Worm (Caenorhabditis elegans): ENCODE results near the gene C47G2.3.

The C47G2.3 gene

ce11 chrII:11297217-11297738 is 7.3 kb upstream of the C47G2.3 start, which contains the start of gene saps-1 (continued):
- TF ChIP-seq nhr-27 (tag; optimal IDR thresholded peaks at IDR 0.05), result no peak
- no peak for TF ChIP-seq B0261.1 (tag; optimal IDR thresholded peaks at IDR 0.05)
- no peak for TF ChIP-seq nhr-90 (tag; optimal IDR thresholded peaks at IDR 0.05)
- TF ChIP-seq hmg-1.2 (GFP tag; IDR thresholded peaks at IDR 0.05), result peak; percentile 39; the same call in 1 of the 2 replicates

DNA sequence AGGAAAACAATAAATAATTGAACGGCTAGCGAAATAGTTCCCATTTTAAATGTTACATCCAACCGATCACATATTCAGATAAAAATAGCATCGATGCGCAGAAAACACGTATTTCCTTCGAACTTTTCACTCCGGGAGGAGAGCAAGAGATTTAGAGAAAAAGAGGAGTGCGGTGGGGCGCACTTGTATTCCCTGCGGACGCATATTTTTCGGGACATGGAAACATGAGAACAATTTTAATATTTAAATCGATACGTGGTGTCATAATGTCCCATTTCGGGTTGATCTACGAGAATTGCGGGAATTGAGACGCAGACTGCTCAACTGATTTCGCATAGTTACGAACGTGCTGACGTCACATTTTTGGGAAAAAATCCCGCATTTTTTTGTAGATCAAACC is 3.5 kb upstream of the C47G2.3 start, which contains the start of gene C47G2.4:
Gene C47G2.4 (minus strand): TSS at position 174 of the 400 bp plus-strand sequence.
- TF ChIP-seq ZK185.1 (tag; optimal IDR thresholded peaks at IDR 0.05; ENCODE audit: poor library complexity, severe bottlenecking) (peak; percentile 61), snpc-4 (GFP tag; optimal IDR thresholded peaks at IDR 0.05) (no peak), snpc-4 (tag; optimal IDR thresholded peaks at IDR 0.05) (peak in 3 of 4 experiments; percentile 16 to 49 (median 40)), let-607 (tag; optimal IDR thresholded peaks at IDR 0.05) (no peak), lsl-1 (GFP tag; optimal IDR thresholded peaks at IDR 0.05) (peak; percentile 66), lir-1 (GFP tag; conservative IDR thresholded peaks at IDR 0.05) (0 out of 2 replicates have a peak, but pooled peaks have one; percentile 15), xnd-1 (tag; optimal IDR thresholded peaks at IDR 0.05) (peak; percentile 63), egl-44 (GFP tag; IDR thresholded peaks at IDR 0.05) (no peak), lsy-27 (tag; optimal IDR thresholded peaks at IDR 0.05; ENCODE audit: borderline replicate concordance, insufficient read depth) (no peak), ztf-22 (GFP tag; optimal IDR thresholded peaks at IDR 0.05) (no peak), sptf-2 (GFP tag; optimal IDR thresholded peaks at IDR 0.05) (no peak), ceh-40 (GFP tag; IDR thresholded peaks at IDR 0.05) (no peak), attf-6 (GFP tag; IDR thresholded peaks at IDR 0.05) (no peak), ztf-25 (GFP tag; IDR thresholded peaks at IDR 0.05) (no peak), lin-26 (GFP tag; IDR thresholded peaks at IDR 0.05) (no peak), F49E8.2 (tag; optimal IDR thresholded peaks at IDR 0.05; ENCODE audit: insufficient read depth) (no peak), fkh-3 (tag; optimal IDR thresholded peaks at IDR 0.05) (no peak), nhr-27 (tag; optimal IDR thresholded peaks at IDR 0.05) (no peak), aptf-3 (GFP tag; IDR thresholded peaks at IDR 0.05) (no peak), K11D2.4 (GFP tag; IDR thresholded peaks at IDR 0.05) (no peak), somi-1 (GFP tag; optimal IDR thresholded peaks at IDR 0.05) (no peak), Y53F4B.3 (GFP tag; IDR thresholded peaks at IDR 0.05) (no peak), rec-8 (tag; optimal IDR thresholded peaks at IDR 0.05) (no peak), tbx-9 (tag; optimal IDR thresholded peaks at IDR 0.05; ENCODE audit: borderline replicate concordance) (no peak), zfh-2 (GFP tag; conservative IDR thresholded peaks at IDR 0.05) (no peak), ceh-100 (GFP tag; IDR thresholded peaks at IDR 0.05) (peak; percentile 80), ama-1 (optimal IDR thresholded peaks at IDR 0.05) (no peak), ama-1 (GFP tag; optimal IDR thresholded peaks at IDR 0.05) (no peak), nfya-2 (GFP tag; IDR thresholded peaks at IDR 0.05) (no peak), B0035.1 (tag; optimal IDR thresholded peaks at IDR 0.05) (no peak), tlf-1 (GFP tag; optimal IDR thresholded peaks at IDR 0.05) (no peak), nfyb-1 (GFP tag; IDR thresholded peaks at IDR 0.05) (peak; percentile 65; the same call in 1 of the 2 replicates), chd-7 (tag; optimal IDR thresholded peaks at IDR 0.05) (no peak), atf-7 (tag; optimal IDR thresholded peaks at IDR 0.05) (no peak), madf-10 (tag; optimal IDR thresholded peaks at IDR 0.05) (no peak), T26A5.8 (tag; optimal IDR thresholded peaks at IDR 0.05) (no peak), T07F8.4 (tag; optimal IDR thresholded peaks at IDR 0.05) (no peak), ccch-3 (GFP tag; optimal IDR thresholded peaks at IDR 0.05) (no peak), hmg-1.2 (GFP tag; IDR thresholded peaks at IDR 0.05) (peak; percentile 60), hlh-26 (GFP tag; conservative IDR thresholded peaks at IDR 0.05) (no peak), Y53G8AR.9 (GFP tag; conservative IDR thresholded peaks at IDR 0.05) (no peak), unc-130 (GFP tag; optimal IDR thresholded peaks at IDR 0.05) (no peak), pha-4 (tag; optimal IDR thresholded peaks at IDR 0.05) (no peak), B0336.3 (GFP tag; IDR thresholded peaks at IDR 0.05) (no peak)

Measured in whole organism, young adult.